Worm (Caenorhabditis elegans) whole organism, L2 larva: Measurements from ENCODE around the gene F20D6.9.

Experiments
- R02D3.7 ChIP-seq: fragments of 150-350 bp; optimal IDR thresholded peaks from 2 replicates; lab custom pipeline; 2014; ENCODE audit warnings: missing biosample characterization, missing genetic modification characterization
- ZK546.5 ChIP-seq: sonication (generic microtip); optimal IDR thresholded peaks from 2 replicates; lab custom pipeline; 2017; ENCODE audit warnings: missing biosample characterization, missing genetic modification characterization
- aly-2 ChIP-seq: fragments of 150-350 bp; optimal IDR thresholded peaks from 2 replicates; lab custom pipeline; 2014; ENCODE audit warnings: missing biosample characterization, missing genetic modification characterization
- ama-1 ChIP-seq: fragments of 150-350 bp; optimal IDR thresholded peaks from 2 replicates; lab custom pipeline; 2018; ENCODE audit warnings: inconsistent platforms
- blmp-1 ChIP-seq: sonication (generic microtip); optimal IDR thresholded peaks from 2 replicates; lab custom pipeline; 2017; ENCODE audit warnings: missing genetic modification characterization, mild to moderate bottlenecking, missing compliant biosample characterization, antibody characterized with exemption, moderate library complexity; ENCODE audit not compliant: insufficient read depth
- ceh-16 ChIP-seq: fragments of 150-350 bp; optimal IDR thresholded peaks from 2 replicates; lab custom pipeline; 2014; ENCODE audit warnings: missing biosample characterization, missing genetic modification characterization
- ceh-82 ChIP-seq: fragments of 150-350 bp; optimal IDR thresholded peaks from 2 replicates; lab custom pipeline; 2014; ENCODE audit warnings: missing biosample characterization, missing genetic modification characterization
- elt-3 ChIP-seq: sonication (generic microtip); optimal IDR thresholded peaks from 2 replicates; lab custom pipeline; 2017; ENCODE audit warnings: missing biosample characterization, missing genetic modification characterization
- mbf-1 ChIP-seq: sonication (generic microtip); optimal IDR thresholded peaks from 2 replicates; lab custom pipeline; 2017; ENCODE audit warnings: missing biosample characterization, missing genetic modification characterization
- mdl-1 ChIP-seq, 2 experiments: fragments of 150-350 bp in 1 of 2; sonication (generic microtip) in 1 of 2; optimal IDR thresholded peaks; 2 replicates each; lab custom pipeline; 2017; ENCODE audit warnings: missing biosample characterization in 2 of 2, missing genetic modification characterization in 2 of 2
- nhr-10 ChIP-seq: sonication (generic microtip); optimal IDR thresholded peaks from 2 replicates; lab custom pipeline; 2017; ENCODE audit warnings: missing biosample characterization, missing genetic modification characterization
- nhr-77 ChIP-seq: fragments of 150-350 bp; optimal IDR thresholded peaks from 2 replicates; lab custom pipeline; 2014; ENCODE audit warnings: missing biosample characterization, missing genetic modification characterization
- unc-62 ChIP-seq: fragments of 150-350 bp; optimal IDR thresholded peaks from 2 replicates; lab custom pipeline; 2014; ENCODE audit warnings: missing biosample characterization, missing genetic modification reagents, missing genetic modification characterization
- zag-1 ChIP-seq: fragments of 150-350 bp; optimal IDR thresholded peaks from 2 replicates; lab custom pipeline; 2014; ENCODE audit warnings: missing biosample characterization, missing genetic modification characterization

DNA sequence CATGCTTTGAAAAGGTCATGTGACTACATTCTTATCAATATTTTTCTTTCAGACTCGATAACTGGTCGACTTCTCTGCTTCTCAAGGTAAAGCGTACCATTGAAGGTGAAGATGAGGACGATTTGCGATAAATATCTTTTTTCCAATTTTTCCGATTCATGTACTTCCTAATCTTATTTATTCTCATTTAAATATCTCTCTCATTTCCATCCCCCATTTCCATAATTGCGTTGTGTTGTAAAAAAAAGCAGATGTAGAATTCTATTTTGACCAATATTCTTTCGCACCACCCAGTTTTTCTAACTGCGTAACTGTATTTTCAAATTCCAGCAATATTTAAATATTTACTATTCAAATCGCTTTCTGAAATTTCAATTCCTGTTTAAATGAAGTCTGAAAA is 44.3 kb downstream of the F20D6.9 start, which contains the start of gene D1014.4:
- no peak for TF ChIP-seq elt-3 (tag; lab: Kevin White, UChicago)
- TF ChIP-seq ama-1 = no peak
- TF ChIP-seq ceh-82 = no peak
- TF ChIP-seq zag-1 = no peak
- TF ChIP-seq mbf-1 = no peak
- TF ChIP-seq aly-2 = no peak
- no peak for TF ChIP-seq nhr-77 (tag; lab: Kevin White, UChicago)
- no peak for TF ChIP-seq blmp-1 (tag; lab: Kevin White, UChicago)
- TF ChIP-seq ceh-16 (tag; lab: Kevin White, UChicago) = no peak
- TF ChIP-seq mdl-1 (tag; optimal IDR thresholded peaks at IDR 0.05; lab: Kevin White, UChicago) = no peak
- no peak for TF ChIP-seq R02D3.7 (tag; lab: Kevin White, UChicago)
- TF ChIP-seq ZK546.5 = no peak
- no peak for TF ChIP-seq unc-62 (GFP tag; lab: Kevin White, UChicago)
- no peak for TF ChIP-seq nhr-10
